Worm (Caenorhabditis elegans) whole organism, midembryonic: ENCODE measurements around the gene srw-12.

Experiments used
- flt-1 ChIP-seq: fragments of 200-800 bp; sonication (Bioruptor generic); IDR thresholded peaks from 2 replicates; pipeline ENCODE4 v1.3.6; 2022; ENCODE audit warnings: missing genetic modification characterization, missing compliant biosample characterization
- klf-2 ChIP-seq: fragments of 200-800 bp; sonication (Bioruptor generic); conservative IDR thresholded peaks from 2 replicates; pipeline ENCODE4 v1.3.6; 2022; ENCODE audit warnings: missing genetic modification reagents, missing genetic modification characterization, missing compliant biosample characterization
- med-1 ChIP-seq: sonication (generic microtip); optimal IDR thresholded peaks from 2 replicates; lab custom pipeline; 2017; ENCODE audit warnings: missing genetic modification characterization, mild to moderate bottlenecking, missing compliant biosample characterization, antibody characterized with exemption, missing genetic modification reagents; ENCODE audit not compliant: insufficient read depth
- tab-1 ChIP-seq: fragments of 200-800 bp; sonication (Bioruptor generic); IDR thresholded peaks from 2 replicates; pipeline ENCODE4 v1.3.6; 2022; ENCODE audit warnings: missing genetic modification characterization, missing compliant biosample characterization
- ztf-23 ChIP-seq: fragments of 200-800 bp; sonication (Bioruptor generic); IDR thresholded peaks from 2 replicates; pipeline ENCODE4 v1.3.6; 2022; ENCODE audit warnings: missing genetic modification reagents, missing genetic modification characterization, missing compliant biosample characterization

- no peak for TF ChIP-seq klf-2
- TF ChIP-seq med-1 (GFP tag; lab: Kevin White, UChicago): no peak
- TF ChIP-seq tab-1: no peak
- no peak for TF ChIP-seq flt-1 (GFP tag; lab: Robert Waterston, UW)
- no peak for TF ChIP-seq ztf-23 (GFP tag; lab: Robert Waterston, UW)
Observed at ce11 chrV:15265814-15266213, 27.4 kb upstream of the srw-12 start, which contains the start of gene M01B2.13.
